Fruit fly (Drosophila melanogaster) whole organism, wandering third instar larva: Measurements from ENCODE around the gene Glut1.

Experiments used
- Abd-B ChIP-seq: fragments of >200 bp; optimal IDR thresholded peaks from 2 replicates; lab custom pipeline; 2017; ENCODE audit warnings: missing biosample characterization, missing genetic modification characterization
- CG32264 ChIP-seq: fragments of 200-800 bp; sonication (Bioruptor generic); optimal IDR thresholded peaks from 2 replicates; lab custom pipeline; 2016; ENCODE audit warnings: missing biosample characterization, missing genetic modification characterization
- CG9705 ChIP-seq: fragments of 200-800 bp; sonication (Bioruptor generic); optimal IDR thresholded peaks from 2 replicates; lab custom pipeline; 2018; ENCODE audit warnings: missing biosample characterization, mild to moderate bottlenecking, missing genetic modification characterization
- CrebA ChIP-seq: fragments of 200-800 bp; sonication (Bioruptor generic); optimal IDR thresholded peaks from 2 replicates; lab custom pipeline; 2016; ENCODE audit warnings: missing biosample characterization, mild to moderate bottlenecking, missing genetic modification characterization, borderline replicate concordance
- Dfd ChIP-seq: fragments of >200 bp; optimal IDR thresholded peaks from 2 replicates; lab custom pipeline; 2017; ENCODE audit warnings: missing biosample characterization, missing genetic modification characterization
- Dif ChIP-seq: fragments of 200-275, 200-300 bp; sonication (Bioruptor generic); optimal IDR thresholded peaks from 2 replicates; lab custom pipeline; 2018; ENCODE audit warnings: missing biosample characterization, missing genetic modification characterization; ENCODE audit not compliant: partially characterized antibody
- GATAd ChIP-seq: sonication (Bioruptor generic); optimal IDR thresholded peaks from 2 replicates; lab custom pipeline; 2016; ENCODE audit warnings: missing biosample characterization, missing genetic modification characterization
- HLH106 ChIP-seq: fragments of 200-800 bp; optimal IDR thresholded peaks from 3 replicates; lab custom pipeline; 2019; ENCODE audit warnings: missing biosample characterization, mild to moderate bottlenecking, missing genetic modification characterization, moderate library complexity
- Hnf4 ChIP-seq: fragments of 200-800 bp; sonication (Bioruptor generic); optimal IDR thresholded peaks from 2 replicates; lab custom pipeline; 2016; ENCODE audit warnings: missing biosample characterization, mild to moderate bottlenecking, missing genetic modification characterization
- Hr78 ChIP-seq: fragments of >200 bp; optimal IDR thresholded peaks from 2 replicates; lab custom pipeline; 2017; ENCODE audit warnings: missing biosample characterization, missing genetic modification characterization
- Hr83 ChIP-seq: fragments of 200-300 bp; sonication (Bioruptor generic); optimal IDR thresholded peaks from 2 replicates; lab custom pipeline; 2016; ENCODE audit warnings: missing biosample characterization, mild to moderate bottlenecking, missing genetic modification characterization, moderate library complexity; ENCODE audit not compliant: poor library complexity, severe bottlenecking
- Jra ChIP-seq: sonication (Bioruptor generic); optimal IDR thresholded peaks from 2 replicates; lab custom pipeline; 2016; ENCODE audit warnings: missing biosample characterization, missing genetic modification characterization
- Mio ChIP-seq: sonication (Bioruptor generic); optimal IDR thresholded peaks from 2 replicates; lab custom pipeline; 2016; ENCODE audit warnings: missing biosample characterization, missing genetic modification characterization
- Myc ChIP-seq: fragments of >200 bp; optimal IDR thresholded peaks from 2 replicates; lab custom pipeline; 2017
- N ChIP-seq: fragments of >200 bp; optimal IDR thresholded peaks from 2 replicates; lab custom pipeline; 2018; ENCODE audit warnings: missing biosample characterization, missing external identifiers, missing genetic modification characterization
- OdsH ChIP-seq: fragments of 200-800 bp; sonication (Bioruptor generic); optimal IDR thresholded peaks from 2 replicates; lab custom pipeline; 2016; ENCODE audit warnings: missing biosample characterization, mild to moderate bottlenecking, missing genetic modification characterization
- Rel ChIP-seq, 2 experiments: fragments of 200-800 bp; sonication (Bioruptor generic) in 1 of 2; optimal IDR thresholded peaks; 2 replicates in 1 of 2; 3 replicates in 1 of 2; lab custom pipeline; 2016 to 2019; ENCODE audit warnings: mild to moderate bottlenecking in 2 of 2, missing biosample characterization in 2 of 2, missing genetic modification characterization in 2 of 2, moderate library complexity in 1 of 2
- Sp1 ChIP-seq: fragments of 200-800 bp; sonication (Bioruptor generic); optimal IDR thresholded peaks from 3 replicates; lab custom pipeline; 2019; ENCODE audit warnings: missing biosample characterization, mild to moderate bottlenecking, missing genetic modification characterization, moderate library complexity
- Vsx2 ChIP-seq: fragments of 200-300, 225-300 bp; sonication (Bioruptor generic); optimal IDR thresholded peaks from 2 replicates; lab custom pipeline; 2018; ENCODE audit warnings: missing biosample characterization, missing genetic modification characterization; ENCODE audit not compliant: partially characterized antibody
- br ChIP-seq: fragments of 200-800 bp; sonication (Bioruptor generic); optimal IDR thresholded peaks from 2 replicates; lab custom pipeline; 2016; ENCODE audit warnings: missing biosample characterization, missing genetic modification characterization
- brk ChIP-seq: fragments of 200-800 bp; sonication (Bioruptor generic); optimal IDR thresholded peaks from 2 replicates; lab custom pipeline; 2016; ENCODE audit warnings: missing biosample characterization, mild to moderate bottlenecking, missing genetic modification characterization
- dl ChIP-seq, 2 experiments: fragments of 175-275, 200-275 bp in 1 of 2; fragments of 200-275 bp in 1 of 2; sonication (Bioruptor generic); optimal IDR thresholded peaks; lab custom pipeline; 2018; ENCODE audit warnings: mild to moderate bottlenecking in 2 of 2, missing biosample characterization in 2 of 2, missing genetic modification characterization in 2 of 2, moderate library complexity in 2 of 2; ENCODE audit not compliant: partially characterized antibody in 2 of 2, insufficient read depth in 1 of 2
- dmrt93B ChIP-seq: fragments of 200-800 bp; sonication (Bioruptor generic); optimal IDR thresholded peaks from 2 replicates; lab custom pipeline; 2018; ENCODE audit warnings: missing biosample characterization, mild to moderate bottlenecking, missing genetic modification characterization
- dsf ChIP-seq: sonication (Bioruptor generic); optimal IDR thresholded peaks from 2 replicates; lab custom pipeline; 2016; ENCODE audit warnings: missing biosample characterization, missing genetic modification characterization, borderline replicate concordance
- ey ChIP-seq: fragments of 200-800 bp; sonication (Bioruptor generic); optimal IDR thresholded peaks from 2 replicates; lab custom pipeline; 2016; ENCODE audit warnings: missing biosample characterization, missing genetic modification characterization
- foxo ChIP-seq, 2 experiments: fragments of 200-800 bp; sonication (Bioruptor generic); optimal IDR thresholded peaks; 2 replicates in 1 of 2; 3 replicates in 1 of 2; lab custom pipeline; 2016 to 2017; ENCODE audit warnings: missing biosample characterization in 2 of 2, missing genetic modification characterization in 2 of 2
- fru ChIP-seq: fragments of 200-800 bp; sonication (Bioruptor generic); optimal IDR thresholded peaks from 3 replicates; lab custom pipeline; 2016; ENCODE audit warnings: missing biosample characterization, mild to moderate bottlenecking, missing genetic modification characterization
- h ChIP-seq: fragments of 200-800 bp; sonication (Bioruptor generic); optimal IDR thresholded peaks from 3 replicates; lab custom pipeline; 2016; ENCODE audit warnings: missing biosample characterization, mild to moderate bottlenecking, missing genetic modification characterization
- jim ChIP-seq: fragments of 175-275, 200-325 bp; sonication (Bioruptor generic); optimal IDR thresholded peaks from 2 replicates; lab custom pipeline; 2016; ENCODE audit warnings: missing biosample characterization, mild to moderate bottlenecking, missing genetic modification characterization
- lola ChIP-seq: fragments of >200 bp; optimal IDR thresholded peaks from 2 replicates; lab custom pipeline; 2017; ENCODE audit warnings: missing biosample characterization, missing genetic modification characterization
- pan ChIP-seq: fragments of >200 bp; optimal IDR thresholded peaks from 2 replicates; lab custom pipeline; 2017
- psq ChIP-seq: fragments of 200-800 bp; sonication (Bioruptor generic); optimal IDR thresholded peaks from 3 replicates; lab custom pipeline; 2017; ENCODE audit warnings: missing biosample characterization, mild to moderate bottlenecking, missing genetic modification characterization, moderate library complexity
- rgr ChIP-seq: fragments of 200-800 bp; sonication (Bioruptor generic); optimal IDR thresholded peaks from 3 replicates; lab custom pipeline; 2016; ENCODE audit warnings: missing biosample characterization, mild to moderate bottlenecking, missing genetic modification characterization
- sage ChIP-seq: fragments of 200-800 bp; sonication (Bioruptor generic); optimal IDR thresholded peaks from 2 replicates; lab custom pipeline; 2016; ENCODE audit warnings: missing biosample characterization, mild to moderate bottlenecking, missing genetic modification characterization
- sv ChIP-seq: fragments of 200-800 bp; sonication (Bioruptor generic); optimal IDR thresholded peaks from 3 replicates; lab custom pipeline; 2016; ENCODE audit warnings: missing biosample characterization, missing genetic modification characterization
- tai ChIP-seq: sonication (Bioruptor generic); optimal IDR thresholded peaks from 2 replicates; lab custom pipeline; 2016; ENCODE audit warnings: missing biosample characterization, missing genetic modification characterization
- usp ChIP-seq: fragments of >200 bp; optimal IDR thresholded peaks from 2 replicates; lab custom pipeline; 2017; ENCODE audit warnings: missing biosample characterization, missing genetic modification characterization
- woc ChIP-seq: sonication (Bioruptor generic); optimal IDR thresholded peaks from 2 replicates; lab custom pipeline; 2016; ENCODE audit warnings: missing biosample characterization, mild to moderate bottlenecking, missing genetic modification characterization

The Glut1 gene

dm6 chr3L:907673-908323 is 6.1 kb upstream of the Glut1 start:
- TF ChIP-seq pan (lab: Kevin White, UChicago), result no peak
- no peak for TF ChIP-seq Hr78 (GFP tag; lab: Kevin White, UChicago)
- peak; percentile 31 for TF ChIP-seq tai (GFP tag; lab: Kevin White, UChicago)
- no peak for TF ChIP-seq brk (GFP tag; lab: Kevin White, UChicago)
- peak in 1 of 2 experiments; percentile 68 for TF ChIP-seq foxo (GFP tag; optimal IDR thresholded peaks at IDR 0.05; lab: Kevin White, UChicago)
- no peak for TF ChIP-seq N (GFP tag; lab: Kevin White, UChicago)
- TF ChIP-seq OdsH, result peak; percentile 45
- no peak for TF ChIP-seq GATAd (GFP tag; lab: Kevin White, UChicago)
- peak; percentile 77 for TF ChIP-seq fru
- no peak for TF ChIP-seq usp (GFP tag; lab: Kevin White, UChicago)
- peak; percentile 75 for TF ChIP-seq ey
- TF ChIP-seq sage, result no peak
- TF ChIP-seq rgr (GFP tag; lab: Kevin White, UChicago), result peak; percentile 70
- TF ChIP-seq Rel (GFP tag; optimal IDR thresholded peaks at IDR 0.05; lab: Kevin White, UChicago), result no peak
- TF ChIP-seq Rel (tag; optimal IDR thresholded peaks at IDR 0.05; lab: Kevin White, UChicago), result peak; percentile 11
- TF ChIP-seq HLH106 (tag; lab: Kevin White, UChicago), result peak; percentile 64
- TF ChIP-seq lola (GFP tag; lab: Kevin White, UChicago), result no peak
- no peak for TF ChIP-seq Dif
- TF ChIP-seq sv, result no peak
- no peak for TF ChIP-seq jim (GFP tag; lab: Kevin White, UChicago)
- peak; percentile 25 for TF ChIP-seq psq
- no peak for TF ChIP-seq dsf
- peak; percentile 60 for TF ChIP-seq Hnf4 (GFP tag; lab: Kevin White, UChicago)
- TF ChIP-seq dmrt93B (GFP tag; lab: Kevin White, UChicago), result peak; percentile 40
- peak; percentile 22 for TF ChIP-seq CG32264 (GFP tag; lab: Kevin White, UChicago)
- no peak for TF ChIP-seq CG9705
- TF ChIP-seq Hr83 (GFP tag; lab: Kevin White, UChicago), result no peak
- TF ChIP-seq Sp1 (GFP tag; lab: Kevin White, UChicago), result peak; percentile 59
- no peak for TF ChIP-seq dl (GFP tag; optimal IDR thresholded peaks at IDR 0.05; lab: Kevin White, UChicago; ENCODE audit: insufficient read depth in 1 of 2, partially characterized antibody in 2 of 2)
- peak; percentile 59 for TF ChIP-seq br
- no peak for TF ChIP-seq Mio (GFP tag; lab: Kevin White, UChicago)
- TF ChIP-seq h, result peak; percentile 73
- TF ChIP-seq woc (GFP tag; lab: Kevin White, UChicago), result peak; percentile 39
- no peak for TF ChIP-seq Abd-B (GFP tag; lab: Kevin White, UChicago)
- no peak for TF ChIP-seq Jra (GFP tag; lab: Kevin White, UChicago)
- TF ChIP-seq Myc (lab: Kevin White, UChicago), result no peak
- no peak for TF ChIP-seq CrebA (GFP tag; lab: Kevin White, UChicago)
- TF ChIP-seq Vsx2 (GFP tag; lab: Kevin White, UChicago), result no peak
- no peak for TF ChIP-seq Dfd (GFP tag; lab: Kevin White, UChicago)
- TF ChIP-seq, all 38 proteins: peak for 16

DNA sequence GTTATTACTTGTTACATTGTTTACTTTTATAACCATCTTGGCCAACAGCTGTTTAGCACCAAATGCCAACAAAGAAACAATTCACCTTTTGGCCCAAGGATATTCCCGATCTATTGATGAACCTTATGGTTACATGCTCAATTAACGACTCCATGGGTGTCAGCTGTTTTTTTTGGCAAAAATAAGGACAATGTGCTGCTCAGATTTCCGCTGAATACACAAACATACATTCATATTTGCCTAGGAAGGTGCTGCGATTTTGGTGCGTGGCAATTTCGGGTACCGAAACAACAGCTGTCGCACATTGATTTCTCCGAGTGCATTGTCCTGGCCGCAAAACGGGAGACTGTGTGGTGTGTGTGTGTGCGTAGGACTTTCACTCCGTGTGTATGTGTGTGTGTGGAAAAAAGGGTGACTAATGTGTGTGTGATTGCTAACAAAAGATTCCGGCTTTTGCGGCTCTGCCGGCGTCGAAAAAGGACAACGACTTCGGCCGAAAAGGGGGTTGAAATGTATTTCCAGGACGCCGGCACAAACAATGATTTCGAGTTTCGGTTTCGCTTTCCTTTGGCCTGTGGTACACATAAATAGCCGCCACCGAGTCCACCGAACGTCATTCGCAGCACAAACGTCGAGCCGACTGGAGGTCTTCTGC is 5.2 kb upstream of the Glut1 start, which contains the start of gene nerfin-1:
nerfin-1 (plus strand) TSS at position 605 of the 655 bp plus-strand sequence.
- TF ChIP-seq HLH106 (tag; lab: Kevin White, UChicago) (peak; percentile 17), ey (peak; percentile 31), foxo (GFP tag; optimal IDR thresholded peaks at IDR 0.05; lab: Kevin White, UChicago) (peak in 1 of 2 experiments; percentile 5), Mio (GFP tag; lab: Kevin White, UChicago) (no peak), woc (GFP tag; lab: Kevin White, UChicago) (no peak), Hnf4 (GFP tag; lab: Kevin White, UChicago) (no peak), dmrt93B (GFP tag; lab: Kevin White, UChicago) (peak; percentile 1), psq (peak; percentile 13), Sp1 (GFP tag; lab: Kevin White, UChicago) (peak; percentile 35)
- TF ChIP-seq, all 38 proteins: peak for 6
